Fruit fly (Drosophila melanogaster) whole organism, embryonic: Measurements from ENCODE around the gene Sptr.

Experiments used
- Ada2b ChIP-seq: fragments of 200-800 bp; sonication (Bioruptor generic); IDR thresholded peaks from 2 replicates; pipeline ENCODE4 v1.3.6; 2022; ENCODE audit warnings: missing biosample characterization, missing genetic modification characterization
- Atf-2 ChIP-seq: fragments of 200-800 bp; sonication (Bioruptor generic); optimal IDR thresholded peaks from 2 replicates; lab custom pipeline; 2016; ENCODE audit warnings: missing biosample characterization, missing genetic modification characterization
- B-H1 ChIP-seq: fragments of 200-800 bp; sonication (Bioruptor generic); IDR thresholded peaks from 3 replicates; pipeline ENCODE4 v1.3.6; 2022; ENCODE audit warnings: missing biosample characterization, missing genetic modification characterization
- CG10366 ChIP-seq: fragments of 200-800 bp; sonication (Bioruptor generic); IDR thresholded peaks from 2 replicates; pipeline ENCODE4 v1.3.6; 2022; ENCODE audit warnings: missing biosample characterization, missing genetic modification characterization
- CG11398 ChIP-seq: fragments of 200-800 bp; sonication (Bioruptor generic); optimal IDR thresholded peaks from 2 replicates; lab custom pipeline; 2016; ENCODE audit warnings: missing biosample characterization, missing genetic modification characterization
- CG11695 ChIP-seq: fragments of 200-800 bp; sonication (Bioruptor generic); IDR thresholded peaks from 3 replicates; pipeline ENCODE4 v1.3.6; 2022; ENCODE audit warnings: missing biosample characterization, missing genetic modification characterization
- CG13123 ChIP-seq: fragments of 200-800 bp; sonication (Bioruptor generic); optimal IDR thresholded peaks from 2 replicates; lab custom pipeline; 2016; ENCODE audit warnings: missing biosample characterization, missing genetic modification characterization
- CG14441 ChIP-seq: fragments of 200-800 bp; sonication (Bioruptor generic); IDR thresholded peaks from 2 replicates; pipeline ENCODE4 v1.3.6; 2022; ENCODE audit warnings: missing biosample characterization, missing genetic modification characterization
- CG15269 ChIP-seq: fragments of 200-800 bp; sonication (Bioruptor generic); optimal IDR thresholded peaks from 2 replicates; lab custom pipeline; 2018; ENCODE audit warnings: missing biosample characterization, mild to moderate bottlenecking, missing genetic modification characterization, moderate library complexity
- CG1792 ChIP-seq: fragments of 200-800 bp; sonication (Bioruptor generic); optimal IDR thresholded peaks from 2 replicates; lab custom pipeline; 2016; ENCODE audit warnings: missing biosample characterization, missing genetic modification characterization
- CG18476 ChIP-seq: fragments of 200-800 bp; sonication (Bioruptor generic); optimal IDR thresholded peaks from 2 replicates; lab custom pipeline; 2016; ENCODE audit warnings: missing biosample characterization, mild to moderate bottlenecking, missing genetic modification characterization
- CG2129 ChIP-seq: fragments of 200-800 bp; sonication (Bioruptor generic); IDR thresholded peaks from 2 replicates; pipeline ENCODE4 v1.3.6; 2022; ENCODE audit warnings: missing biosample characterization, missing genetic modification characterization; ENCODE audit not compliant: partially characterized antibody
- CG32772 ChIP-seq: fragments of 200-800 bp; sonication (Bioruptor generic); IDR thresholded peaks from 2 replicates; pipeline ENCODE4 v1.3.6; 2022; ENCODE audit warnings: missing biosample characterization, missing genetic modification characterization
- CG34422 ChIP-seq: fragments of 200-800 bp; sonication (Bioruptor generic); IDR thresholded peaks from 3 replicates; pipeline ENCODE4 v1.3.6; 2022; ENCODE audit warnings: missing biosample characterization, missing genetic modification characterization
- CG3995 ChIP-seq: fragments of 200-800 bp; sonication (Bioruptor generic); optimal IDR thresholded peaks from 3 replicates; lab custom pipeline; 2016; ENCODE audit warnings: missing biosample characterization, missing genetic modification characterization
- CG7372 ChIP-seq: fragments of 200-800 bp; sonication (Bioruptor generic); IDR thresholded peaks from 2 replicates; pipeline ENCODE4 v1.3.6; 2022; ENCODE audit warnings: missing biosample characterization, missing genetic modification characterization
- CG7786 ChIP-seq: fragments of 200-800 bp; sonication (Bioruptor generic); optimal IDR thresholded peaks from 2 replicates; lab custom pipeline; 2016; ENCODE audit warnings: missing biosample characterization, missing genetic modification characterization
- CG7839 ChIP-seq: fragments of 200-800 bp; sonication (Bioruptor generic); optimal IDR thresholded peaks from 3 replicates; lab custom pipeline; 2018; ENCODE audit warnings: missing biosample characterization, mild to moderate bottlenecking, missing genetic modification characterization, moderate library complexity
- CG8944 ChIP-seq: fragments of 200-800 bp; sonication (Bioruptor generic); optimal IDR thresholded peaks from 3 replicates; lab custom pipeline; 2016; ENCODE audit warnings: missing biosample characterization, missing genetic modification characterization
- CG9609 ChIP-seq: fragments of 200-800 bp; sonication (Bioruptor generic); optimal IDR thresholded peaks from 3 replicates; lab custom pipeline; 2016; ENCODE audit warnings: missing biosample characterization, missing genetic modification characterization
- CG9727 ChIP-seq: fragments of 200-800 bp; sonication (Bioruptor generic); optimal IDR thresholded peaks from 3 replicates; lab custom pipeline; 2017; ENCODE audit warnings: missing biosample characterization, mild to moderate bottlenecking, missing genetic modification characterization
- D19A ChIP-seq: fragments of 200-800 bp; optimal IDR thresholded peaks from 3 replicates; lab custom pipeline; 2019; ENCODE audit warnings: missing biosample characterization, mild to moderate bottlenecking, missing genetic modification characterization, moderate library complexity
- Deaf1 ChIP-seq: fragments of 200-800 bp; optimal IDR thresholded peaks from 3 replicates; lab custom pipeline; 2019; ENCODE audit warnings: missing biosample characterization, mild to moderate bottlenecking, missing genetic modification characterization, moderate library complexity
- Dll ChIP-seq: fragments of 200-800 bp; sonication (Bioruptor generic); IDR thresholded peaks from 4 replicates; pipeline ENCODE4 v1.3.6; 2022; ENCODE audit warnings: missing biosample characterization, missing genetic modification characterization; ENCODE audit not compliant: partially characterized antibody
- Fer2 ChIP-seq: fragments of 200-800 bp; sonication (Bioruptor generic); optimal IDR thresholded peaks from 2 replicates; lab custom pipeline; 2018; ENCODE audit warnings: missing biosample characterization, mild to moderate bottlenecking, missing genetic modification characterization, moderate library complexity
- Hr78 ChIP-seq, 2 experiments: fragments of 200-800 bp in 1 of 2; fragments of >200 bp in 1 of 2; sonication (Bioruptor generic) in 1 of 2; optimal IDR thresholded peaks; 2 replicates each; lab custom pipeline; 2017 to 2019; ENCODE audit warnings: missing biosample characterization in 2 of 2, missing genetic modification characterization in 2 of 2, mild to moderate bottlenecking in 1 of 2, moderate library complexity in 1 of 2
- MTF-1 ChIP-seq: fragments of 200-800 bp; sonication (Bioruptor generic); optimal IDR thresholded peaks from 2 replicates; lab custom pipeline; 2018; ENCODE audit warnings: missing biosample characterization, mild to moderate bottlenecking, missing genetic modification characterization, borderline replicate concordance
- Med ChIP-seq: fragments of 200-800 bp; sonication (Bioruptor generic); peaks from one replicate; lab custom pipeline; 2016; ENCODE audit warnings: missing biosample characterization, missing genetic modification characterization, mild to moderate bottlenecking, inconsistent platforms, moderate library complexity
- Nf-YA ChIP-seq: fragments of 200-800 bp; sonication (Bioruptor generic); IDR thresholded peaks from 2 replicates; pipeline ENCODE4 v1.3.6; 2022; ENCODE audit warnings: missing biosample characterization, missing genetic modification characterization
- Sox102F ChIP-seq: fragments of 200-800 bp; sonication (Bioruptor generic); optimal IDR thresholded peaks from 2 replicates; lab custom pipeline; 2018; ENCODE audit warnings: missing biosample characterization, mild to moderate bottlenecking, missing genetic modification characterization, moderate library complexity
- Stat92E ChIP-seq, 3 experiments: fragments of >200 bp in 2 of 3; fragments of 200-800 bp in 1 of 3; sonication (Bioruptor generic) in 1 of 3; optimal IDR thresholded peaks; 2 replicates each; lab custom pipeline; 2017 to 2019; ENCODE audit warnings: missing biosample characterization in 3 of 3, missing genetic modification characterization in 3 of 3, mild to moderate bottlenecking in 1 of 3, moderate library complexity in 1 of 3
- Tbp ChIP-seq: fragments of >200 bp; optimal IDR thresholded peaks from 2 replicates; lab custom pipeline; 2018; ENCODE audit warnings: missing biosample characterization, missing genetic modification characterization
- dmrt99B ChIP-seq: fragments of 200-800 bp; sonication (Bioruptor generic); optimal IDR thresholded peaks from 2 replicates; lab custom pipeline; 2018; ENCODE audit warnings: missing biosample characterization, mild to moderate bottlenecking, missing genetic modification characterization, moderate library complexity
- dysf ChIP-seq: fragments of 200-800 bp; sonication (Bioruptor generic); IDR thresholded peaks from 3 replicates; pipeline ENCODE4 v1.3.6; 2022; ENCODE audit warnings: missing biosample characterization, missing genetic modification characterization
- fd96Cb ChIP-seq: fragments of 200-800 bp; sonication (Bioruptor generic); optimal IDR thresholded peaks from 2 replicates; lab custom pipeline; 2018; ENCODE audit warnings: missing biosample characterization, mild to moderate bottlenecking, missing genetic modification characterization, moderate library complexity
- gem ChIP-seq: fragments of 200-800 bp; sonication (Bioruptor generic); optimal IDR thresholded peaks from 2 replicates; lab custom pipeline; 2019; ENCODE audit warnings: missing biosample characterization, mild to moderate bottlenecking, missing genetic modification characterization, moderate library complexity
- her ChIP-seq: fragments of 200-800 bp; sonication (Bioruptor generic); optimal IDR thresholded peaks from 2 replicates; lab custom pipeline; 2016; ENCODE audit warnings: missing biosample characterization, missing genetic modification characterization
- kah ChIP-seq: fragments of 200-800 bp; sonication (Bioruptor generic); optimal IDR thresholded peaks from 2 replicates; lab custom pipeline; 2018; ENCODE audit warnings: missing biosample characterization, mild to moderate bottlenecking, missing genetic modification characterization
- mam ChIP-seq: fragments of 200-800 bp; sonication (Bioruptor generic); optimal IDR thresholded peaks from 3 replicates; lab custom pipeline; 2016; ENCODE audit warnings: missing biosample characterization, missing genetic modification characterization
- nmo ChIP-seq: fragments of 200-800 bp; sonication (Bioruptor generic); optimal IDR thresholded peaks from 2 replicates; lab custom pipeline; 2018; ENCODE audit warnings: missing biosample characterization, mild to moderate bottlenecking, missing genetic modification characterization, moderate library complexity
- pan ChIP-seq, 4 experiments: fragments of >200 bp in 3 of 4; fragments of 200-800 bp in 1 of 4; sonication (Bioruptor generic) in 1 of 4; optimal IDR thresholded peaks in 3 of 4; IDR thresholded peaks in 1 of 4; 2 replicates each; pipeline versions ENCODE4 v1.3.6 to Lab custom; 2017 to 2022; ENCODE audit warnings: missing biosample characterization in 2 of 4, missing genetic modification characterization in 2 of 4, mixed read lengths in 1 of 4
- pb ChIP-seq: fragments of 200-800 bp; sonication (Bioruptor generic); optimal IDR thresholded peaks from 3 replicates; lab custom pipeline; 2016; ENCODE audit warnings: missing biosample characterization, missing genetic modification characterization
- pita ChIP-seq: fragments of 200-800 bp; sonication (Bioruptor generic); optimal IDR thresholded peaks from 2 replicates; lab custom pipeline; 2017; ENCODE audit warnings: missing biosample characterization, mild to moderate bottlenecking, missing genetic modification characterization
- row ChIP-seq: fragments of 200-800 bp; sonication (Bioruptor generic); IDR thresholded peaks from 3 replicates; pipeline ENCODE4 v1.3.6; 2022; ENCODE audit warnings: missing biosample characterization, missing genetic modification characterization
- sens ChIP-seq: fragments of 200-800 bp; sonication (Bioruptor generic); peaks from one replicate; lab custom pipeline; 2016; ENCODE audit warnings: missing biosample characterization, missing genetic modification characterization
- slp2 ChIP-seq: fragments of 200-800 bp; sonication (Bioruptor generic); optimal IDR thresholded peaks from 2 replicates; lab custom pipeline; 2016; ENCODE audit warnings: missing biosample characterization, missing genetic modification characterization
- sob ChIP-seq: fragments of 200-800 bp; sonication (Bioruptor generic); IDR thresholded peaks from 2 replicates; pipeline ENCODE4 v1.3.6; 2022; ENCODE audit warnings: missing biosample characterization, missing genetic modification characterization
- stc ChIP-seq: fragments of 200-800 bp; sonication (Bioruptor generic); IDR thresholded peaks from 2 replicates; pipeline ENCODE4 v1.3.6; 2022; ENCODE audit warnings: missing biosample characterization, missing genetic modification characterization
- unpg ChIP-seq: fragments of 200-800 bp; sonication (Bioruptor generic); optimal IDR thresholded peaks from 3 replicates; lab custom pipeline; 2018; ENCODE audit warnings: missing biosample characterization, mild to moderate bottlenecking, missing genetic modification characterization, moderate library complexity
- zfh1 ChIP-seq: fragments of 200-800 bp; sonication (Bioruptor generic); IDR thresholded peaks from 3 replicates; pipeline ENCODE4 v1.3.6; 2022; ENCODE audit warnings: missing biosample characterization, missing genetic modification characterization

Sptr gene

dm6 chrX:8499151-8499550, 34.9 kb upstream of the Sptr start (continued):
- TF ChIP-seq mam (GFP tag; lab: Kevin White, UChicago) (no peak), dysf (GFP tag; lab: Robert Waterston, UW) (0 out of 3 replicates have a peak, but pooled peaks have one; percentile 29), CG7372 (no peak), CG11398 (GFP tag; lab: Kevin White, UChicago) (no peak), CG15269 (peak; percentile 1), CG7786 (peak; percentile 4), zfh1 (peak; percentile 31; the same call in 1 of the 3 replicates), pita (GFP tag; lab: Kevin White, UChicago) (no peak), Stat92E (GFP tag; optimal IDR thresholded peaks at IDR 0.05; lab: Kevin White, UChicago) (no peak), Ada2b (GFP tag; lab: Robert Waterston, UW) (0 out of 2 replicates have a peak, but pooled peaks have one; percentile 22), CG13123 (GFP tag; lab: Kevin White, UChicago) (no peak), fd96Cb (tag; lab: Kevin White, UChicago) (peak; percentile 5), Atf-2 (GFP tag; lab: Kevin White, UChicago) (no peak), CG9727 (GFP tag; lab: Kevin White, UChicago) (no peak), slp2 (peak; percentile 19), Sox102F (peak; percentile 45), D19A (no peak), Fer2 (tag; lab: Kevin White, UChicago) (no peak), CG32772 (GFP tag; lab: Robert Waterston, UW) (no peak), dmrt99B (tag; lab: Kevin White, UChicago) (peak; percentile 14), Hr78 (GFP tag; optimal IDR thresholded peaks at IDR 0.05; lab: Kevin White, UChicago) (no peak), CG8944 (GFP tag; lab: Kevin White, UChicago) (no peak), sens (GFP tag; lab: Kevin White, UChicago) (peak; percentile 82), row (GFP tag; lab: Robert Waterston, UW) (peak; percentile 33; the same call in 1 of the 3 replicates), stc (GFP tag; lab: Robert Waterston, UW) (no peak), CG3995 (GFP tag; lab: Kevin White, UChicago) (no peak), Deaf1 (tag; lab: Kevin White, UChicago) (no peak), Nf-YA (GFP tag; lab: Robert Waterston, UW) (peak; percentile 22; the same call in 1 of the 2 replicates), CG34422 (no peak), Med (GFP tag; lab: Kevin White, UChicago) (peak; percentile 81), her (GFP tag; lab: Kevin White, UChicago) (no peak), B-H1 (GFP tag; lab: Robert Waterston, UW) (peak; percentile 26; the same call in 1 of the 3 replicates), sob (GFP tag; lab: Robert Waterston, UW) (peak; percentile 24; the same call in 1 of the 2 replicates), CG18476 (GFP tag; lab: Kevin White, UChicago) (no peak), unpg (no peak), CG11695 (GFP tag; lab: Robert Waterston, UW) (0 out of 3 replicates have a peak, but pooled peaks have one; percentile 25), CG1792 (GFP tag; lab: Kevin White, UChicago) (no peak), gem (peak; percentile 12), CG7839 (tag; lab: Kevin White, UChicago) (peak; percentile 4), CG14441 (GFP tag; lab: Robert Waterston, UW) (peak; percentile 42; the same call in 1 of the 2 replicates), MTF-1 (GFP tag; lab: Kevin White, UChicago) (no peak), Dll (GFP tag; lab: Robert Waterston, UW) (no peak), CG2129 (GFP tag; lab: Robert Waterston, UW) (no peak), nmo (GFP tag; lab: Kevin White, UChicago) (no peak), CG9609 (GFP tag; lab: Kevin White, UChicago) (no peak), pb (no peak), pan (optimal IDR thresholded peaks at IDR 0.05; lab: Kevin White, UChicago) (no peak), pan (GFP tag; optimal IDR thresholded peaks at IDR 0.05 in 1 of 2, IDR thresholded peaks at IDR 0.05 in 1 of 2) (peak in 1 of 2 experiments; percentile 34), Tbp (GFP tag; lab: Kevin White, UChicago) (no peak), kah (GFP tag; lab: Kevin White, UChicago) (no peak), CG10366 (GFP tag; lab: Robert Waterston, UW) (peak; percentile 25; the same call in 1 of the 2 replicates)
